Worm (Caenorhabditis elegans) whole organism, L4 larva: ENCODE data around the gene B0281.3.

ENCODE experiments used
- F37D6.2 ChIP-seq: sonication (generic microtip); optimal IDR thresholded peaks from 2 replicates; lab custom pipeline; 2016; ENCODE audit warnings: mild to moderate bottlenecking, missing genetic modification characterization, missing compliant biosample characterization
- R02D3.7 ChIP-seq: fragments of 150-350 bp; sonication (generic microtip); optimal IDR thresholded peaks from 3 replicates; lab custom pipeline; 2014; ENCODE audit warnings: missing biosample characterization, missing genetic modification characterization
- Y105C5A.15 ChIP-seq: fragments of 200-800 bp; sonication (Bioruptor generic); IDR thresholded peaks from 2 replicates; pipeline ENCODE4 v1.3.6; 2022; ENCODE audit warnings: missing genetic modification characterization, missing compliant biosample characterization
- Y48G9A.11 ChIP-seq: fragments of 200-800 bp; sonication (Bioruptor generic); IDR thresholded peaks from 2 replicates; pipeline ENCODE4 v1.3.6; 2022; ENCODE audit warnings: missing genetic modification reagents, missing genetic modification characterization, missing compliant biosample characterization
- Y5F2A.4 ChIP-seq: fragments of 200-800 bp; sonication (Bioruptor generic); optimal IDR thresholded peaks from 2 replicates; lab custom pipeline; 2018; ENCODE audit warnings: mild to moderate bottlenecking, missing genetic modification characterization, missing compliant biosample characterization
- ZK337.2 ChIP-seq: fragments of 200-800 bp; sonication (Bioruptor generic); IDR thresholded peaks from 2 replicates; pipeline ENCODE4 v1.3.6; 2022; ENCODE audit warnings: missing genetic modification reagents, missing genetic modification characterization, missing compliant biosample characterization
- aha-1 ChIP-seq: fragments of 150-350 bp; peaks from one replicate; lab custom pipeline; 2014; ENCODE audit warnings: missing biosample characterization, missing genetic modification characterization
- attf-4 ChIP-seq: sonication (generic microtip); optimal IDR thresholded peaks from 3 replicates; lab custom pipeline; 2017; ENCODE audit warnings: missing biosample characterization, missing genetic modification characterization
- ceh-20 ChIP-seq: fragments of 200-800 bp; sonication (Bioruptor generic); IDR thresholded peaks from 2 replicates; pipeline ENCODE4 v1.3.6; 2022; ENCODE audit warnings: missing genetic modification reagents, missing genetic modification characterization, missing compliant biosample characterization
- daf-12 ChIP-seq: fragments of 150-350 bp; optimal IDR thresholded peaks from 2 replicates; lab custom pipeline; 2014; ENCODE audit warnings: missing biosample characterization, missing genetic modification reagents, missing genetic modification characterization
- daf-16 ChIP-seq, 3 experiments: sonication (generic microtip); optimal IDR thresholded peaks; 2 replicates each; lab custom pipeline; 2016 to 2017; ENCODE audit warnings: missing genetic modification characterization in 3 of 3, missing genetic modification reagents in 3 of 3, mild to moderate bottlenecking in 2 of 3, missing compliant biosample characterization in 2 of 3, missing biosample characterization in 1 of 3, moderate library complexity in 1 of 3
- daf-8 ChIP-seq: fragments of 200-800 bp; sonication (Bioruptor generic); IDR thresholded peaks from 2 replicates; pipeline ENCODE4 v1.3.6; 2022; ENCODE audit warnings: missing genetic modification characterization, missing compliant biosample characterization
- dmd-6 ChIP-seq: fragments of 200-800 bp; sonication (Bioruptor generic); IDR thresholded peaks from 2 replicates; pipeline ENCODE4 v1.3.6; 2022; ENCODE audit warnings: missing genetic modification reagents, missing genetic modification characterization, missing compliant biosample characterization
- dpl-1 ChIP-seq: fragments of 150-350 bp; optimal IDR thresholded peaks from 2 replicates; lab custom pipeline; 2014; ENCODE audit warnings: missing biosample characterization, missing genetic modification reagents, missing genetic modification characterization
- dve-1 ChIP-seq: sonication (generic microtip); optimal IDR thresholded peaks from 2 replicates; lab custom pipeline; 2017; ENCODE audit warnings: antibody characterized with exemption, mild to moderate bottlenecking, missing genetic modification characterization, missing compliant biosample characterization; ENCODE audit not compliant: insufficient read depth
- fos-1 ChIP-seq: fragments of 150-350 bp; optimal IDR thresholded peaks from 2 replicates; lab custom pipeline; 2014; ENCODE audit warnings: missing biosample characterization, missing genetic modification characterization
- hlh-11 ChIP-seq: fragments of 200-800 bp; sonication (Bioruptor generic); optimal IDR thresholded peaks from 2 replicates; lab custom pipeline; 2018; ENCODE audit warnings: mild to moderate bottlenecking, missing genetic modification characterization, missing compliant biosample characterization
- hlh-30 ChIP-seq: sonication (generic microtip); optimal IDR thresholded peaks from 2 replicates; lab custom pipeline; 2017; ENCODE audit warnings: antibody characterized with exemption, mild to moderate bottlenecking, missing genetic modification characterization, missing compliant biosample characterization; ENCODE audit not compliant: insufficient read depth
- hmg-1.1 ChIP-seq: fragments of 200-800 bp; sonication (Bioruptor generic); IDR thresholded peaks from 2 replicates; pipeline ENCODE4 v1.3.6; 2022; ENCODE audit warnings: missing genetic modification reagents, missing genetic modification characterization, missing compliant biosample characterization
- lin-15B ChIP-seq: fragments of 150-350 bp; sonication (generic microtip); optimal IDR thresholded peaks from 3 replicates; lab custom pipeline; 2014; ENCODE audit warnings: missing biosample characterization, missing genetic modification characterization
- lin-29 ChIP-seq: fragments of 200-800 bp; sonication (Bioruptor generic); IDR thresholded peaks from 2 replicates; pipeline ENCODE4 v1.3.6; 2022; ENCODE audit warnings: missing genetic modification reagents, missing genetic modification characterization, missing compliant biosample characterization
- lin-39 ChIP-seq: fragments of 150-350 bp; optimal IDR thresholded peaks from 2 replicates; lab custom pipeline; 2014; ENCODE audit warnings: missing biosample characterization, missing genetic modification reagents, missing genetic modification characterization
- lsy-2 ChIP-seq, 2 experiments: fragments of 150-350 bp in 1 of 2; sonication (generic microtip) in 1 of 2; optimal IDR thresholded peaks; 2 replicates each; lab custom pipeline; 2014 to 2017; ENCODE audit warnings: missing biosample characterization in 2 of 2, missing genetic modification characterization in 2 of 2
- madf-5 ChIP-seq, 2 experiments: fragments of 200-800 bp; sonication (Bioruptor generic); IDR thresholded peaks; 2 replicates each; pipeline ENCODE4 v1.3.6; 2022; ENCODE audit warnings: missing compliant biosample characterization in 2 of 2, missing genetic modification characterization in 2 of 2
- madf-9 ChIP-seq: fragments of 200-800 bp; sonication (Bioruptor generic); conservative IDR thresholded peaks from 2 replicates; pipeline ENCODE4 v1.3.6; 2022; ENCODE audit warnings: missing genetic modification reagents, missing genetic modification characterization, missing compliant biosample characterization
- mdl-1 ChIP-seq, 2 experiments: fragments of 150-350 bp in 1 of 2; sonication (generic microtip) in 1 of 2; optimal IDR thresholded peaks; 2 replicates each; lab custom pipeline; 2014 to 2017; ENCODE audit warnings: missing biosample characterization in 2 of 2, missing genetic modification characterization in 2 of 2
- mdt-29 ChIP-seq: fragments of 200-800 bp; sonication (Bioruptor generic); IDR thresholded peaks from 2 replicates; pipeline ENCODE4 v1.3.6; 2022; ENCODE audit warnings: missing genetic modification reagents, missing genetic modification characterization, missing compliant biosample characterization
- mes-2 ChIP-seq: sonication (generic microtip); optimal IDR thresholded peaks from 2 replicates; lab custom pipeline; 2016; ENCODE audit warnings: missing genotype, mild to moderate bottlenecking, missing genetic modification characterization, missing compliant biosample characterization; ENCODE audit not compliant: poor library complexity, severe bottlenecking
- mxl-3 ChIP-seq: fragments of 200-800 bp; sonication (Bioruptor generic); optimal IDR thresholded peaks from 2 replicates; lab custom pipeline; 2018; ENCODE audit warnings: mild to moderate bottlenecking, missing genetic modification characterization, missing compliant biosample characterization
- nhr-25 ChIP-seq: sonication (generic microtip); optimal IDR thresholded peaks from 2 replicates; lab custom pipeline; 2017; ENCODE audit warnings: missing genetic modification characterization, mild to moderate bottlenecking, missing compliant biosample characterization, antibody characterized with exemption, moderate library complexity, borderline replicate concordance; ENCODE audit not compliant: insufficient read depth
- nhr-28 ChIP-seq: fragments of 150-350 bp; optimal IDR thresholded peaks from 2 replicates; lab custom pipeline; 2014; ENCODE audit warnings: missing biosample characterization, missing genetic modification characterization
- nhr-77 ChIP-seq: fragments of 150-350 bp; optimal IDR thresholded peaks from 2 replicates; lab custom pipeline; 2014; ENCODE audit warnings: missing biosample characterization, missing genetic modification characterization
- php-3 ChIP-seq: fragments of 200-800 bp; sonication (Bioruptor generic); IDR thresholded peaks from 2 replicates; pipeline ENCODE4 v1.3.6; 2022; ENCODE audit warnings: missing genetic modification reagents, missing genetic modification characterization, missing compliant biosample characterization
- pqm-1 ChIP-seq: sonication (generic microtip); optimal IDR thresholded peaks from 2 replicates; lab custom pipeline; 2017; ENCODE audit warnings: missing biosample characterization, missing genetic modification characterization
- skn-1 ChIP-seq: fragments of 150-350 bp; optimal IDR thresholded peaks from 2 replicates; lab custom pipeline; 2014; ENCODE audit warnings: missing biosample characterization, missing genetic modification characterization
- tag-97 ChIP-seq: fragments of 200-800 bp; sonication (Bioruptor generic); IDR thresholded peaks from 2 replicates; pipeline ENCODE4 v1.3.6; 2022; ENCODE audit warnings: missing genetic modification characterization, missing compliant biosample characterization
- unc-130 ChIP-seq: sonication (generic microtip); optimal IDR thresholded peaks from 2 replicates; lab custom pipeline; 2016; ENCODE audit warnings: missing genetic modification reagents, missing genetic modification characterization, missing compliant biosample characterization
- unc-62 ChIP-seq, 3 experiments: fragments of 150-350 bp in 1 of 3; sonication (generic microtip); optimal IDR thresholded peaks in 2 of 3; peaks in 1 of 3; 1 replicate in 1 of 3; 2 replicates in 2 of 3; lab custom pipeline; 2014 to 2017; ENCODE audit warnings: missing biosample characterization in 3 of 3, missing genetic modification characterization in 3 of 3, missing genetic modification reagents in 3 of 3, missing genotype in 1 of 3
- zip-11 ChIP-seq: fragments of 200-800 bp; sonication (Bioruptor generic); IDR thresholded peaks from 2 replicates; pipeline ENCODE4 v1.3.6; 2022; ENCODE audit warnings: missing genetic modification characterization, missing compliant biosample characterization

The B0281.3 gene

ce11 chrII:2328963-2329442 lies 22.2 kb downstream of the B0281.3 start, which contains the start of the genes ZK1240.8 and ZK1240.1:
TSS of gene ZK1240.8 (minus strand) at chrII:2329063.
TSS of gene ZK1240.1 (plus strand) at chrII:2329392.
- TF ChIP-seq dpl-1 (GFP tag; lab: Kevin White, UChicago) = no peak
- no peak for TF ChIP-seq attf-4 (tag; lab: Kevin White, UChicago)
- peak; percentile 3 for TF ChIP-seq nhr-28 (tag; lab: Kevin White, UChicago)
- peak in 1 of 2 experiments; percentile 86 for TF ChIP-seq unc-62 (GFP tag; optimal IDR thresholded peaks at IDR 0.05 in 1 of 2; lab: Kevin White, UChicago)
- no peak for TF ChIP-seq unc-62 (tag; optimal IDR thresholded peaks at IDR 0.05; lab: Kevin White, UChicago)

- TF ChIP-seq mdt-29 (0 out of 2 replicates have a peak, but pooled peaks have one; percentile 28), daf-12 (tag; lab: Kevin White, UChicago) (no peak)
Observed at ce11 chrII:2330462-2330861, 23.6 kb downstream of the B0281.3 start.

- no peak for TF ChIP-seq lin-15B (tag; lab: Kevin White, UChicago)
- TF ChIP-seq daf-16 (GFP tag; optimal IDR thresholded peaks at IDR 0.05; lab: Kevin White, UChicago) = no peak
- peak; percentile 11 for TF ChIP-seq daf-16 (tag; optimal IDR thresholded peaks at IDR 0.05; lab: Kevin White, UChicago)
Observed at ce11 chrII:2332220-2332619, 25.4 kb downstream of the B0281.3 start, which contains the start of gene F43C11.8. TSS of gene F43C11.8 (plus strand) at chrII:2332520.

- no peak for TF ChIP-seq nhr-25 (tag; lab: Kevin White, UChicago)
- TF ChIP-seq hlh-11 = peak; percentile 58
- TF ChIP-seq dve-1 (tag; lab: Kevin White, UChicago) = peak; percentile 56
- peak; percentile 52 for TF ChIP-seq hlh-30
- TF ChIP-seq dmd-6 (GFP tag; lab: Robert Waterston, UW) = peak; percentile 71
- no peak for TF ChIP-seq ceh-20 (GFP tag; lab: Robert Waterston, UW)
- no peak for TF ChIP-seq Y48G9A.11 (GFP tag; lab: Robert Waterston, UW)
- no peak for TF ChIP-seq mdt-29
- TF ChIP-seq Y105C5A.15 (GFP tag; lab: Robert Waterston, UW) = no peak
- TF ChIP-seq lin-29 (GFP tag; lab: Robert Waterston, UW) = no peak
- peak in 1 of 2 experiments; percentile 35 for TF ChIP-seq mdl-1 (tag; optimal IDR thresholded peaks at IDR 0.05; lab: Kevin White, UChicago)
- TF ChIP-seq daf-16 (GFP tag; optimal IDR thresholded peaks at IDR 0.05; lab: Kevin White, UChicago) = no peak
- TF ChIP-seq daf-16 (tag; optimal IDR thresholded peaks at IDR 0.05; lab: Kevin White, UChicago) = peak; percentile 63
- TF ChIP-seq unc-130 (GFP tag; lab: Kevin White, UChicago) = no peak
- no peak for TF ChIP-seq madf-9 (GFP tag; lab: Robert Waterston, UW)
- TF ChIP-seq lin-39 (tag; lab: Kevin White, UChicago) = no peak
- TF ChIP-seq Y5F2A.4 (GFP tag; lab: Kevin White, UChicago) = no peak
- peak; percentile 80 for TF ChIP-seq pqm-1 (tag; lab: Kevin White, UChicago)
- TF ChIP-seq madf-5 (GFP tag; IDR thresholded peaks at IDR 0.05; lab: Robert Waterston, UW) = no peak
- TF ChIP-seq nhr-77 (tag; lab: Kevin White, UChicago) = peak; percentile 69
- peak; percentile 82 for TF ChIP-seq nhr-28 (tag; lab: Kevin White, UChicago)
- TF ChIP-seq php-3 (GFP tag; lab: Robert Waterston, UW) = 0 out of 2 replicates have a peak, but pooled peaks have one; percentile 19
Observed at ce11 chrII:2335572-2335971, 28.7 kb downstream of the B0281.3 start, which contains the start of gene F43C11.7. TSS of gene F43C11.7 (plus strand) at chrII:2335897.

- TF ChIP-seq unc-62 (GFP tag; optimal IDR thresholded peaks at IDR 0.05 in 1 of 2; lab: Kevin White, UChicago) = peak in 1 of 2 experiments; percentile 19
- no peak for TF ChIP-seq unc-62 (tag; optimal IDR thresholded peaks at IDR 0.05; lab: Kevin White, UChicago)
- TF ChIP-seq ZK337.2 (GFP tag; lab: Robert Waterston, UW) = no peak
Observed at ce11 chrII:2336177-2336576, 29.3 kb downstream of the B0281.3 start.

ce11 chrII:2340974-2341373 lies 34.1 kb downstream of the B0281.3 start:
- TF ChIP-seq aha-1 (tag; lab: Kevin White, UChicago) (peak; percentile 76), F37D6.2 (tag; lab: Kevin White, UChicago) (no peak), tag-97 (GFP tag; lab: Robert Waterston, UW) (no peak), daf-12 (tag; lab: Kevin White, UChicago) (no peak), zip-11 (GFP tag; lab: Robert Waterston, UW) (no peak), lsy-2 (tag; optimal IDR thresholded peaks at IDR 0.05; lab: Kevin White, UChicago) (peak in 1 of 2 experiments; percentile 38), mxl-3 (no peak), mes-2 (tag; lab: Kevin White, UChicago) (peak; percentile 12), daf-8 (GFP tag; lab: Robert Waterston, UW) (no peak), skn-1 (no peak), hmg-1.1 (0 out of 2 replicates have a peak, but pooled peaks have one; percentile 23), fos-1 (tag; lab: Kevin White, UChicago) (no peak), hlh-30 (peak; percentile 22), R02D3.7 (peak; percentile 23)
